Worm (Caenorhabditis elegans): ENCODE data around the gene C05E11.2.

C05E11.2 gene

DNA sequence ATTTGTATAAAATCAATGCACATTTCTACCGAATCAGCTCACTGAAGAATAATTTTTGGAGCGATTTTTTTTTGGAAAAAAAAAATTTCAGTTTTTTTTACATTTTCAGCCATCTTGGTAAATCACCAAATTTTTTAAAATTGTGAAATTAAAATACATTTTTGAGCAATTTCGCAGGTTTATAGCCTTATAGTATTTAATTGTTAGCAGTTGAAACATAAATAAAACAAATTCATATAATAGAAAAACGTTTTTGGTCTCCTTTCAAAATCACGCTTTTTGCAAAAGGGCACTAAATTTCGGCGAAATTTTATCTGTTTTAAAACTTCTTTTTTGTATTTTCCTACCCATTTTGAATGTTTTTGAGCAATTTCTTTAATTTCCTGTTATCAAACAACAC, 8.1 kb upstream of the C05E11.2 start:
- TF ChIP-seq unc-98 (GFP tag; IDR thresholded peaks at IDR 0.05): no peak
- no peak for TF ChIP-seq snpc-4 (tag; optimal IDR thresholded peaks at IDR 0.05)
- no peak for TF ChIP-seq lin-35 (GFP tag; optimal IDR thresholded peaks at IDR 0.05)
- no peak for TF ChIP-seq unc-86 (tag; optimal IDR thresholded peaks at IDR 0.05)
- TF ChIP-seq F16B12.6 (tag; optimal IDR thresholded peaks at IDR 0.05): no peak
- no peak for TF ChIP-seq lsy-2 (tag; optimal IDR thresholded peaks at IDR 0.05)
- no peak for TF ChIP-seq ceh-82 (tag; optimal IDR thresholded peaks at IDR 0.05)
- no peak for TF ChIP-seq fkh-10 (GFP tag; optimal IDR thresholded peaks at IDR 0.05)

DNA sequence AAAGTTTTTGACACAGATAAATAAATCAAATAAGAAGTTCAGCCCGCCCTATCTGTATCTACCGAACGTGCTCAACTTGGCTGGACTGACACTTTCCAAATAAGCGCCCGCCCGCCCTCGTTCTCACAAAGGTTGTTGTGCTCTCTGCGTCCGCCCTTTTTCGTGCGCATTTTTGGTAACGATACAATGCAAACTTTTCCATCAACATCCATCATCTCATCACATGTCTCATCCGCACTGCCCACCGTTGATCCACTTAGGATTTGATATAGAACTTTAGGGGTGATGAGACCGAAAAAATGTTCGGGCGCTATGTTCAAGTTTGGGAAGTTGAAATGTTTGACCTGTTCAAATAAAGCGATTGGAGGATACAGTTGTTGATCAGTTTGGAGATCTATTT, 1.1 kb upstream of the C05E11.2 start, which contains the start of gene C05E11.7:
Gene C05E11.7, minus strand, starts transcription at position 101 of the 400 bp plus-strand sequence.
- TF ChIP-seq ama-1 (optimal IDR thresholded peaks at IDR 0.05) (no peak), elt-2 (tag; optimal IDR thresholded peaks at IDR 0.05) (no peak), nhr-28 (tag; optimal IDR thresholded peaks at IDR 0.05) (no peak), egl-13 (tag; optimal IDR thresholded peaks at IDR 0.05) (no peak), hlh-17 (GFP tag; optimal IDR thresholded peaks at IDR 0.05; ENCODE audit: borderline replicate concordance) (no peak), sox-4 (tag; optimal IDR thresholded peaks at IDR 0.05) (no peak), unc-98 (GFP tag; IDR thresholded peaks at IDR 0.05) (no peak), unc-62 (GFP tag; optimal IDR thresholded peaks at IDR 0.05) (no peak), pqm-1 (tag; optimal IDR thresholded peaks at IDR 0.05) (no peak), lin-15B (tag; optimal IDR thresholded peaks at IDR 0.05) (no peak), zag-1 (tag; optimal IDR thresholded peaks at IDR 0.05) (no peak), nhr-90 (tag; optimal IDR thresholded peaks at IDR 0.05; ENCODE audit: poor library complexity) (no peak)

DNA sequence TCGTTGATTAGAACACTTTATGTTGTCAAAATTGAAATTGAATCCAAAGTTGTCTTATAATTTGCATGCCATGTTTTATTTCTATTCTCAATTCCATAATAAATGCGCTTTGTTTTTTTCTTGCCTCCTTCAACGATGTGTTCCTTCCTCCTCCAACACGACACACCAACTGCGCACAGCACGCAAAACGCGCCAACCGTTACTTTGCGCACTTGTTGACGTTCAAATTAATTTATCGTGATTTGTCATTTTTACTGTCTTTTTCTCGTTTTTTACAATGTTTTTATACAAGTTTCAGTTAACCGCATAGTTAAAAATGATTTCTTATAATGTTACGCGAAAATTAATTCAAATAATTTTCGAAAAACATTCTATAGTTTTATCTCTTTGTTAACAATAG, 1.2 kb downstream of the C05E11.2 start:
- TF ChIP-seq dsc-1 (tag; optimal IDR thresholded peaks at IDR 0.05) (no peak), zip-4 (GFP tag; optimal IDR thresholded peaks at IDR 0.05) (no peak), aha-1 (tag; optimal IDR thresholded peaks at IDR 0.05) (no peak), lin-39 (tag; optimal IDR thresholded peaks at IDR 0.05) (peak; percentile 5), egl-27 (tag; optimal IDR thresholded peaks at IDR 0.05) (no peak), hpl-2 (GFP tag; optimal IDR thresholded peaks at IDR 0.05) (no peak), pag-3 (tag; optimal IDR thresholded peaks at IDR 0.05; ENCODE audit: borderline replicate concordance, insufficient read depth) (no peak), nhr-20 (tag; optimal IDR thresholded peaks at IDR 0.05) (peak; percentile 53), unc-98 (GFP tag; IDR thresholded peaks at IDR 0.05) (no peak), swsn-7 (tag; optimal IDR thresholded peaks at IDR 0.05) (peak; percentile 53), nhr-12 (tag; optimal IDR thresholded peaks at IDR 0.05) (no peak), mef-2 (tag; optimal IDR thresholded peaks at IDR 0.05) (no peak), lsy-2 (tag; optimal IDR thresholded peaks at IDR 0.05) (peak; percentile 46 to 69), efl-3 (GFP tag; optimal IDR thresholded peaks at IDR 0.05) (no peak), pqm-1 (tag; optimal IDR thresholded peaks at IDR 0.05) (no peak), lin-14 (GFP tag; optimal IDR thresholded peaks at IDR 0.05) (peak; percentile 88), hlh-4 (tag; optimal IDR thresholded peaks at IDR 0.05) (no peak), ces-1 (GFP tag; optimal IDR thresholded peaks at IDR 0.05) (no peak), snu-23 (GFP tag; optimal IDR thresholded peaks at IDR 0.05) (peak; percentile 73), alr-1 (tag; optimal IDR thresholded peaks at IDR 0.05; ENCODE audit: borderline replicate concordance) (no peak), fos-1 (tag; optimal IDR thresholded peaks at IDR 0.05) (no peak), nhr-90 (tag; optimal IDR thresholded peaks at IDR 0.05; ENCODE audit: poor library complexity) (peak; percentile 4), tbx-2 (tag; optimal IDR thresholded peaks at IDR 0.05) (peak; percentile 41), ceh-90 (tag; optimal IDR thresholded peaks at IDR 0.05) (no peak), lin-35 (GFP tag; optimal IDR thresholded peaks at IDR 0.05) (peak; percentile 10 to 60), fkh-8 (tag; optimal IDR thresholded peaks at IDR 0.05) (no peak), unc-86 (tag; optimal IDR thresholded peaks at IDR 0.05) (no peak), mab-9 (GFP tag; IDR thresholded peaks at IDR 0.05) (no peak), nhr-84 (tag; optimal IDR thresholded peaks at IDR 0.05) (no peak), elt-2 (tag; optimal IDR thresholded peaks at IDR 0.05) (no peak), zag-1 (tag; optimal IDR thresholded peaks at IDR 0.05) (no peak), hlh-17 (GFP tag; optimal IDR thresholded peaks at IDR 0.05; ENCODE audit: borderline replicate concordance) (no peak), unc-130 (tag; optimal IDR thresholded peaks at IDR 0.05) (no peak), nhr-76 (tag; optimal IDR thresholded peaks at IDR 0.05) (no peak), nhr-28 (tag; optimal IDR thresholded peaks at IDR 0.05) (no peak), nhr-77 (tag; optimal IDR thresholded peaks at IDR 0.05) (no peak), pax-3 (tag; optimal IDR thresholded peaks at IDR 0.05) (no peak), ztf-4 (tag; optimal IDR thresholded peaks at IDR 0.05) (no peak), nhr-71 (tag; optimal IDR thresholded peaks at IDR 0.05) (peak; percentile 60), sox-4 (tag; optimal IDR thresholded peaks at IDR 0.05) (no peak)

All from whole organism, L1 larva.